Fruit fly (Drosophila melanogaster): ENCODE data around the gene CCT2.

CCT2 gene

DNA sequence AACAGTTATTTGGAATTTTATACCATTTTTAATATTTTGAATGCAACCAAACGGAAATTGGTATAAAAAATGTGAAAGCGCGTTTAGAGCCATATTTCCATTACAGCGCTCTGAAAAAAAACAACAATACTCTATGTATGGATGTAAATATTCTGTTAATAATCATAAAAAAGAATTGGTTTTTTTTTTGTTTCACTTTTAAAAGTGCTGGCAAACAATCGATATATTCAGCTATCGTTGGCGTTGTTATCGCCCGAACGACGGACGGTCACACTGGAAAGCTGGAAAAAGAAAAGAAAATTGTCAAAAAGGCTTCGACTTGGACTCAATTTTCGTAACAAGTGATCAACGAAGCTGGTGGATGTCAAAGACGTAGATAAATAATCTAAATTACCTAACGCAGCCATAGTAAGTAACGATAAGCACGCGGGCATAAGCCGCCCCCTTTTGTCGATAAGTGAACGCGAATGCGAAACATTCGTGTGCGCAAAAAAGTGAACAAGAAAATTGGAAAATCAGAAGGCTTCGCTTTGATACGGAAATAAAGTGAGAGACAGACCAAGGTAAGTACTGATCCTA, 53.0 kb downstream of the CCT2 start, which contains the start of gene CG7065:
TSS of gene CG7065 (plus strand) at position 270 of the 579 bp plus-strand sequence.
- peak; percentile 19 for TF ChIP-seq CG17801 (GFP tag; optimal IDR thresholded peaks at IDR 0.05; ENCODE audit: partially characterized antibody)

Measured in ovary, adult (tissue).